Fruit fly (Drosophila melanogaster) ovary, adult (tissue): ENCODE results near the gene Mst36Fb.

Experiments
- CG17801 ChIP-seq: fragments of 200-800 bp; optimal IDR thresholded peaks from 2 replicates; lab custom pipeline; 2019; ENCODE audit warnings: missing biosample characterization, mild to moderate bottlenecking, missing genetic modification characterization, moderate library complexity; ENCODE audit not compliant: partially characterized antibody

The Mst36Fb gene

DNA sequence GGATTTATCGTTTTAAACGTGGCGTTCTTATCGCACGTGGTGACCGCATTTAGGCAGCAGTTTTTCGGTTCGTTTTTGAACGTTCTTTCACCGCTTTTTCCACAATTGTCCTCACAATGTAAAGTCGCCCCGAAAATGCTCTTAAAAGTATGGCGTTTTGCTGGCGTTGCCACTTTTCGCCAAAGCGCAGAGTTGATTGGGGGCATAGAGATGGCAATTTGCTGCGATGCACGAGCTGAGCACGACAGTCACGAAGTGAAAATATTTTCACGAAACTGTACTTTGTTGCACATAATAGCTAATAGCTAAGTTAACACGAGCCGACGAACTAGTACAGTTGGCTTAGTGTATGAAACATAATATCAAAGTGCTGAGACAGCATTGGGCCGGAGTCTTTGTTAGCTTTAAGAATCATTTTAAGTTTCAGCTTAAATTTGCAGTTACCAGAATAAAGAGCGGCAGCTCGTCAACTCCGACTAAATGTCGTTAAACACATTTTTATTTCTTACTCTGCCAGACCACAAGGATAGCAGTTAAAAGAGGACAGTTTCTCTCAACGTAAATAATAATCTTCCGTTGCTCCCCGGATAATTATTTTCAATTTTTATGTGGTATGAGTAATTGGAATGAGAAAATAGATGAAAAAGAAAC is 13.9 kb upstream of the Mst36Fb start, which contains the start of gene msl-1:
msl-1 (minus strand) TSS at position 155 of the 651 bp plus-strand sequence.
- peak; percentile 0 for TF ChIP-seq CG17801 (GFP tag; lab: Kevin White, UChicago)

DNA sequence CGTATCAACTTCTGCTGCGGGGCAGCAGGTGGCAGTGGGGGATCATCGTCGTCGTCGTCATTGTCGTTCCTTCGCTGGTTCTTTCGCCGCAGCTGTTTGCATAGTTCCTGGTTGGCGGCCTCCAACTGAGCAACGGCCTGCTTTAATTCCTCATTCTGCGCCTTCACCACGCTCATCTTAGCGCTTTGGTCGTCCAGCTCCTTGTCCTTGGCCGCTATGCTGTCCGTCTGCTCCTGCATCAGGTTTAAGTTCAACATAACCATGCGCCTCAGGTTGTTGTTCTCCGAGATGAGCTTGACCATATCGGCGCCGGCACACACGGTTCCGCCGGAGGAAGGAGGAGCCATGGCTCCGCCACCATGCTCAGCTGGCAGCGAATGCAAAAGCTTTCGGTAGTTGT is 12.9 kb upstream of the Mst36Fb start:
- no peak for TF ChIP-seq CG17801 (GFP tag; lab: Kevin White, UChicago)

DNA sequence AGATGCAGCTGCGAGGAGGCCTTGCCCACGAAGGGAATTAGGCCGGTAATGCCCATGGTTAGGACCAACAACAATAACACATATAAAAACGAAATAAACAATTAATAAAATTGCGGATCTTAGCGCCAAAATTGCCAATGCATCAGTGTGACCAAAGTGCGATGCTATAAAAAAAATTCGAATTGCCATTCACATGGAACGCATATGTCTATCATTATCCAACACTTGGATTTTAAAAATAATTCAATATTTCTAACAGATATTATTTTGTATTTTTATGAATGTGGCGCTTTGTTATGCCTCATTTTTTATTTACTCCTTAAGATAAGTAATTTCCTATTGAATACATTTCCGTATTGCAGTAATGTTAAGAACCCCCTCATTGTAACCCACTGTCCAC is 7.0 kb upstream of the Mst36Fb start, which contains the start of gene tos:
tos (minus strand) TSS at position 173 of the 400 bp plus-strand sequence.
- TF ChIP-seq CG17801 (GFP tag; lab: Kevin White, UChicago): no peak

DNA sequence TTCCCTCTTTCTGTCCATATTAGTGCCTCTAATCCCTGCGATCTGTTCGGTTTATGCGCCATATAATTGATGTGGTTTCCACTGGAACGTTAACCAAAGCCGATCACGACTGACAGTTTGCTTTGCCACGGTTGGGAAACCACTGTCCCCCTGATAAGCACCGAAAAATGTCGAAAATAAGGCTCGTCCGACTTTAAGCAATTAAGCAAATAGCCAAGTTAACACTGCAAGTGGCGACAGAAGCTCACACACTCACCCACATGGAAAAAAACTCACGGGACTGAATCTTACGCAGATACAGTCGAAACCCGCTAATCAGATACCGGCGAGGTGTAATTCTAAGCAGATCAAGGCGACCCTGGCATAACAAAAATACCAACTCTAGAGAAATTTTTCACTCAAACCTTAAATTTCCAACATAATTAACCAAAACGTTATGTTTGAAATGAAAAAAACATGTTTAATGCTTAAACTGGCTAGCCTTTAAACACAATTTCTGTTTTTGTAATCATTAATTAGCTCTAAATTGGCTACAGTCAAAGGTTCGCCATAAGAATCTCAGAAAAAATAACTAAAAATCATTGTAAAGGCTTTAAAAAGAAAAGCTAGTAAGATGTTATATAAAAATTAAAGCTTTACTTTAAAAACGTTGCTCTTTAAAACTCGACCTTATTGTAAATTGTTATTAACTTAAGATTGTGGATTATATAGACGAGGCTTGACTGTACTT is 3.2 kb upstream of the Mst36Fb start:
- no peak for TF ChIP-seq CG17801 (GFP tag; lab: Kevin White, UChicago)

DNA sequence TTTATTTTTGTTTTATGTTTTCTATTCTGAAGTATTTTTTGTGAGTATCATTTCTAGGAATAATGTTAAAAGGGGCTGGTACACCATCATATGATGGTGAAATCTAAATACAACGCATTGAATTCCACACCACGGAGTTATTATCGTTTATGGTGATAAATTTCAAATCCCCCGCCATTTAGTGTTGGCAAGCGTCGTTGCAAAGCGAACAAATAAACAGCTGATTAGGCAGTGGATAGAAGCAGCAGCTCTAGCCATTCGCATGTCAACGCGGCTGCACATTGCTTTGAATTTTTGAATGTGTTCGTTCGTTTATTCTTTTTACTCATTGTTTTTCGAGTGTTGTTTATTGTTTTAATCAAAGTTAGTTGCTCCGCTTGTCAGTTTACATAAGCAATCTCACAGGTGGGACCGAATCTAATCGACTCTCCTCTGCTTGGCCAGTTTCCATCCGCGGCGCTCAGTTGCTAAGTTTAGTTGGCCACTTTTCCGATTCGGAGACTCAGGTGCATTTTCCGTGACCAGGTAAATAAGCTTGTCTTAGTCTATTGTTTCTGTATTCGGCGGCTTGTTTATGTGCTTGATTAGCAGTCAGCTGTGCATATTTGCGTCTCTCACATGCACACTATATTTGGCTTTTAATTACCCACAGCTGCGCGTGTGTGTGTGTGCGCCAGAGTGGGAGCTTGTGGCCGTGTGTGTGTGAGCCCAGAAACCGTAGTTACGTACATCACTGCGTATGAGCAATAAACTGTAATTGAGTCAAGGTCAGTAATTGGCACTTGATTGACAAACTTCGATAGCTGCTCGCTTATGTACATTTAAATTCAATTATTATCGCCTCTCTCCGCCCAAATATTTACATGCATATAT is 2.3 kb upstream of the Mst36Fb start, which contains the start of the genes Mst36Fa and CG31751:
Mst36Fa (minus strand) TSS at position 51 of the 873 bp plus-strand sequence.
CG31751 (plus strand) TSS at position 274 of the 873 bp plus-strand sequence.
- peak; percentile 4 for TF ChIP-seq CG17801 (GFP tag; lab: Kevin White, UChicago)

DNA sequence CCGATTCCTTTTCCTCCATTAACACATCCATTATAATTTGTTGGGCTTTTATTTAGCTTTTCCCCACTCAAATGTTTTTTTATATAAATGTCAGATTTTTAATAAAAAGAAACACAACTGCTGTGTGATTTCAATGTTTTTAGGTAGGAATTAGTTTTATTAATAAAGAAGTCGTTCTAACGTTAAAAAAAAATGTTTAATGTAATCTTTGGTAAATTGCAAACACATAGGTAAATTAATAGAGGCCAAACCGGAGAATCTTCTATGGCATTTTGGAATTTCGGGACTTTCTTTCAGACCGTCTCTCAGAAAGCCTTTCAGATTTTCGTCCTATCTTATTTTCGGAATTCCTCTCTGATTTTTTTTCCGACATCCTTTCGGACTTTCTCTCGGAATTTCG is 1.7 kb downstream of the Mst36Fb start, which contains the start of gene CG43339:
CG43339 (minus strand) TSS at position 101 of the 400 bp plus-strand sequence.
- TF ChIP-seq CG17801 (GFP tag; lab: Kevin White, UChicago): no peak

DNA sequence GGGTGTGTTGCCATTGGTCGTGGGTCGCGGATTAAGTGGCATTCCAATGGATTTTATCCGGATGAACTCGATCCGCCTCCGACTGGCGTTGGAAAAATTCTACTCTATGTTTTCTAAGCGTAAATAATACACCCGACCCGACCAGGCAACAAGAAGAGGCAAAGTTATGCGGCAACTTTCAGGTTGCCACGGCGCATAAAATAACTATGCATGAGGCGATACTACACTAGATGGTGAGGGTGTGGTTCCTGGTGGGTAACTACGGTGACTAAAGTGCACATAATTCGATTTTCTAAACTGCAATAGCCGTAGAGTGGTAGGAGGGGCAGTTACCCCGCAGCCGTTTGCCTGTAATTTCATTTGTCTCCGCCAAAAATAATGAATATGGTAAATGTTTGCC is 3.7 kb downstream of the Mst36Fb start, which contains the start of gene CG43338:
CG43338 (minus strand) TSS at position 101 of the 400 bp plus-strand sequence.
- TF ChIP-seq CG17801 (GFP tag; lab: Kevin White, UChicago): no peak

DNA sequence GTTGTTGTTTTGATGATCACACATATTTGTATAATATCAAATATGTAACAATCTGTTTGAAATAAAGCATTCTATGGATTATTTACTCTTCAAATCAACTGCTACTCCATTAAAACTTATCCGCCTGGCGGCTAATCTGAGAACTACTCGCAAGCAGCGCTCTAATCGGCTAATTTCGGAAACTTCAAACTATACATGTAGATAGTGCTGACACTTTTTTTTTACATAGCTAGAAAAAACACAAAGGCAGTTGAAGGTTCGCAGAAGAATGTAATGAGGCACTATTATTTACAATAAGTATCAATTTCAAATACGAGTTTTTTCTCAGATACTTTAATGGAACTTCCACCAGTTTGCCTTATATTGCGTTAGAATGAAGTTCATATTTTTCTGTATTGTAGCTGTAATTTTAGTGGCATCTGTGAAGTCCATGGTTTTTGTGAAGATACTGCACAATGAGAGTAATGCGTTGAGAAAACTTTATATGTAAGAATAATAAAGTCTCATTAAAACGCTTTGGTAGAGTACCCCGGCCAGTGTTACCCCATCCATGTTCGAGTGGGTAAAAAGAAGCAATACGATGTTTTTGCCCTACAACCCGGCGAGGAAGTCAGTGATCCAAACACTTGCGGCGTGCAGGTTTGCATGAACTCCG is 8.8 kb downstream of the Mst36Fb start:
- no peak for TF ChIP-seq CG17801 (GFP tag; lab: Kevin White, UChicago)

DNA sequence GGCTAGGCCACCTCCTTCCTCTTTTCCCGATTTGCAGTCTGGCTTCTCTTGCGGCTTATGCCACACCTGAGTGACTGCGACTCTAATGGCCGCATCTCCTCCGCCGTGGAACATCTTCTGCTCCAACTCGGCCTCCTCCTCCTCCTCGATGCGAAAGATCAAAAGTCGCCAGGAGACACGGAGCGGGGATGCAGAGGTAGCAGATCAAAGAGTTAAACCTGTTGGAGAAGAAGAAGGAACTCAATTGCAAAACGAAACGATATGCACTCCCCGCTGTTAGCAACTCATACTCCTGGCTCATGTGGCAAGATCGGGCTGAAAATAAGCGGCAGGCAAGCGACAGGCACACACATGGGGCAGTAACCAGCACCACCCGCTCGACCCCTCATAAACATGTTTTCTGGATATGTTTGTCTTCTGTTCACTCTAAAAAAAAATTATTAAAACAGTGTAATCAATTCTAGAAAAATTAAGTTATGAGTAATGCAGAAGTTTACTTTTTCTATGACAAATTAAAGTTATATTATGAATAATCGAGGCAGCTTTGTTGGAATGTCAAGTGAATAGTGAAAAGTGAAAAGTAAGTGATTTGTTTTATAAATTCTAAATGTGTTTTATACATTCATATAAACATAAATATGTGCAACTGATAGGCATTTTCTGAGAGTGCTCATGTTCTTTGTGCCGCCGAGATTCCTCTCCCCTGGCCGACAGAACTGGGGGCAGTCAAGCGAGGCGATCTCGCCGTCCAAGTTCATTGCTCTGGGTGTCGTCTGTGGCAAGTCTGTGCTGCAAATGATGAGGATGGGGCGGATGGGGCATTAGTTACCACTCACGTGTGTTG is 10.0 kb downstream of the Mst36Fb start:
- no peak for TF ChIP-seq CG17801 (GFP tag; lab: Kevin White, UChicago)

DNA sequence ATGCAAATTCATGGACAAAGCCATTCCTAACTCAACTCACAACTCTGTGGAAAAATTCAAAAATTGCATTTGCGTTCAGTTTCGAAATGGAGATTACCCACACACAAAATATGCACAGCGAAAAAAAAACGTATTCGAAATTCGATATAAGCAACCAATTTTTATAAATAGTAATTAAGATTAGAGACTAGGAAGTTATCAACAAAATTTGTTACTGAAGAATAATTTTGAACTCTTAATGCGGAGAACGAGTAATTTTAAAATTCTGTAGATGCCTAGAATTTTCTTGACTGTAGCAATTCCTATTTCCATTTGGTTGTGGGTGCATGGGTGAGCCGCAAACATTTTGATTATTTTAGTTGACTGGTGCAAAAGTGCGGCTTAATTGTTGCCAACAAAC is 11.5 kb downstream of the Mst36Fb start:
- no peak for TF ChIP-seq CG17801 (GFP tag; lab: Kevin White, UChicago)

DNA sequence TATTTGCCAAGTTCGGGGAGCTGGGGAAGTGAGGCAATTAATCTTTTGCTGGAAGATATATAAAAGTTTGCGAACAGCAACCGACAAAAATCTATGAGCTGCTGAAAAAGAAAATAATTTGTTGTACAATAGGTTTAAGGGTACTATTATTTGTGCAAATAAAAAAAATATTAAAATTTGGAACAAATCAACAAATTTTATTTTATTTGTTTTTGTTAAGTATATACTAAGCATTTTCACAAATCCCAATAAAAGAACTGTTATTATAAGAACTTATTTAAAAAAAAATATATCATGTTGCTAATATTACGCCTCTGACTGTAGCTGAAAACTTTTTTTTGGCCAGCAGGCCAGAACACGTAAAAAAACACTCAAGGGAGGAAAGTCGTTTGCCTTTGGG is 16.8 kb downstream of the Mst36Fb start:
- no peak for TF ChIP-seq CG17801 (GFP tag; lab: Kevin White, UChicago)

DNA sequence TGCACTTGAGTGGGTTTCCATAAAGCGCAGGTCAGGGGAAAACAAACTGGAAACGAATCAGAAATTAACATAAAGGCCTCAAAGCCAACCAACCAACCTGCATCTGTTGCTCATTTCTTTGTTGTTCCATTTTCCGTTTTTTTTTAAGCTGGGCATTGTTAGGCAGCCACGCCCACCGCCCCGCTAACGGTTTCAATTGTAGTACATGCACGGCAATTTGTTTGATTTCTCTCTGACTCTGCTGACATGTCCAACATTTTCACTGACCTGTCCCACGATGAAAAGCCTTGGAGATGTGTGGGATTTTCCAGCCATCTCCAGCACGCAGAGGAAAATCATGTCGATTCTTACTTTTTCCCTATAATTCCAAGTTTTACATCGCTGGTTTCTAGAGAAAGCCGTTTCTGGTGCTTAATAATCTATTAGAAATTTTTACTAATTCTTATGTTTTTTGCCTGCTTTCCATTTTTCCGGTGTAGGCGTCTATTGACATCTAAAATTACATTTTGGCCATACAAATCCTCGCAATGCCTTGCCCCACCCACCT is 18.1 kb downstream of the Mst36Fb start:
- no peak for TF ChIP-seq CG17801 (GFP tag; lab: Kevin White, UChicago)

DNA sequence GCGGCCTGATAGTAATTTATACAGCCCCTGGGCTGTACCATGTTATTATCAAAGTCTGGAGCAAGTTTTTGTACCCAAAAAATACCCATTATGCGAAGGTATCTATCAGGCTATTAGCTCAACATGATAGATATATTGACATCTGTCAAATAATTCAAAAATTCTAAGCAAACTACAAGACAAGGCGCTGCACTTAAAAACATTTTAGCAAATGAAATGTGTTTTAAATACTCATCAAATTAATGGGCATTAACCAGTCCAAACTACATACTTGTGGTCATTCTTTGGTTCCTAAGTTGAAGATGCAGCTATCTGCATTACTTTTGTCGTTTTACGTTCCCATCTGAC is 21.6 kb downstream of the Mst36Fb start:
- TF ChIP-seq CG17801 (GFP tag; lab: Kevin White, UChicago): no peak
